Fruit fly (Drosophila melanogaster): Measurements from ENCODE around the gene bi.

DNA sequence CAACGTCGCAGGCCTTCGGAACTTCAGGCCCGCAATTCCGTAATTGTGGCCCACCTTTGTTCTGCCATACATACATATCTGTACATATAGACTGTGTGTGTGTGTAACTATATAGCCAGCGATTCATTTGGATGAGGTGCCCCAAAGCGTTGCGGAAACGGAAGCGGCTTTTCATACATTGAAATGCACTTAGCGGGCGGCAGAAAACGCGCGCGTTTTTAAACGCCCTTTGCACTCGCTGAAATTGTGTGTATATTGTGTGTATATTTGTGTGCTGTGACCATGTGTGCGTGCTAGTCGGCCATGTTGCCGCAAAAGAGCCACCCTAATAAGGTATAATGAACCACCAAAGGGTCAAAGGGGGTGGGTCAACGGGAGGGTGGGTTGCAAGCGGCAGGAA, 40.3 kb downstream of the bi start:
- no peak for TF ChIP-seq h (optimal IDR thresholded peaks at IDR 0.05)
- TF ChIP-seq psq (optimal IDR thresholded peaks at IDR 0.05): no peak
- TF ChIP-seq ttk (optimal IDR thresholded peaks at IDR 0.05): no peak
- no peak for TF ChIP-seq Myc (optimal IDR thresholded peaks at IDR 0.05)
- TF ChIP-seq Sin3A (optimal IDR thresholded peaks at IDR 0.05): no peak

Data from Kc167 (cell line).